Fruit fly (Drosophila melanogaster) whole organism, embryonic: ENCODE data around the gene CG7601.

ENCODE experiments used
- CG1024 ChIP-seq: fragments of 200-800 bp; sonication (Bioruptor generic); IDR thresholded peaks from 2 replicates; pipeline ENCODE4 v1.3.6; 2022; ENCODE audit warnings: missing biosample characterization, missing genetic modification characterization
- CG11085 ChIP-seq: fragments of 200-800 bp; sonication (Bioruptor generic); IDR thresholded peaks from 2 replicates; pipeline ENCODE4 v1.3.6; 2022; ENCODE audit warnings: missing biosample characterization, missing genetic modification characterization
- CG11504 ChIP-seq: fragments of 200-800 bp; sonication (Bioruptor generic); optimal IDR thresholded peaks from 3 replicates; lab custom pipeline; 2019; ENCODE audit warnings: missing biosample characterization, mild to moderate bottlenecking, missing genetic modification characterization, moderate library complexity
- CG12104 ChIP-seq: fragments of 200-800 bp; sonication (Bioruptor generic); optimal IDR thresholded peaks from 3 replicates; lab custom pipeline; 2016; ENCODE audit warnings: missing biosample characterization, missing genetic modification characterization
- CG13624 ChIP-seq: fragments of 200-800 bp; sonication (Bioruptor generic); optimal IDR thresholded peaks from 2 replicates; lab custom pipeline; 2016; ENCODE audit warnings: missing biosample characterization, missing genetic modification characterization
- CG18599 ChIP-seq: fragments of 200-800 bp; sonication (Bioruptor generic); optimal IDR thresholded peaks from 3 replicates; lab custom pipeline; 2017; ENCODE audit warnings: missing biosample characterization, missing genetic modification characterization, mild to moderate bottlenecking, moderate library complexity, missing genetic modification reagents
- CG30020 ChIP-seq: fragments of 200-800 bp; optimal IDR thresholded peaks from 2 replicates; lab custom pipeline; 2019; ENCODE audit warnings: missing biosample characterization, mild to moderate bottlenecking, missing genetic modification characterization, moderate library complexity
- CG30403 ChIP-seq: fragments of 200-800 bp; sonication (Bioruptor generic); optimal IDR thresholded peaks from 3 replicates; lab custom pipeline; 2016; ENCODE audit warnings: missing biosample characterization, missing genetic modification characterization
- CG3281 ChIP-seq: fragments of 200-800 bp; sonication (Bioruptor generic); optimal IDR thresholded peaks from 3 replicates; lab custom pipeline; 2017; ENCODE audit warnings: missing biosample characterization, mild to moderate bottlenecking, missing genetic modification characterization
- CG4730 ChIP-seq: fragments of 200-800 bp; sonication (Bioruptor generic); IDR thresholded peaks from 2 replicates; pipeline ENCODE4 v1.3.6; 2022; ENCODE audit warnings: missing biosample characterization, missing genetic modification characterization
- CG4820 ChIP-seq: fragments of 200-800 bp; sonication (Bioruptor generic); optimal IDR thresholded peaks from 3 replicates; lab custom pipeline; 2016; ENCODE audit warnings: missing biosample characterization, missing genetic modification characterization
- CG4854 ChIP-seq: fragments of 200-800 bp; sonication (Bioruptor generic); optimal IDR thresholded peaks from 2 replicates; lab custom pipeline; 2016; ENCODE audit warnings: missing biosample characterization, missing genetic modification characterization, inconsistent platforms
- CG9437 ChIP-seq: fragments of 200-800 bp; sonication (Bioruptor generic); optimal IDR thresholded peaks from 2 replicates; lab custom pipeline; 2018; ENCODE audit warnings: missing biosample characterization, mild to moderate bottlenecking, missing genetic modification characterization
- CHES-1-like ChIP-seq: fragments of 200-800 bp; sonication (Bioruptor generic); optimal IDR thresholded peaks from 2 replicates; lab custom pipeline; 2016; ENCODE audit warnings: missing biosample characterization, missing genetic modification characterization
- D19A ChIP-seq: fragments of 200-800 bp; optimal IDR thresholded peaks from 3 replicates; lab custom pipeline; 2019; ENCODE audit warnings: missing biosample characterization, mild to moderate bottlenecking, missing genetic modification characterization, moderate library complexity
- D19B ChIP-seq: fragments of 200-800 bp; sonication (Bioruptor generic); optimal IDR thresholded peaks from 2 replicates; lab custom pipeline; 2017; ENCODE audit warnings: missing biosample characterization, mild to moderate bottlenecking, missing genetic modification characterization
- Dp ChIP-seq: fragments of 200-800 bp; sonication (Bioruptor generic); optimal IDR thresholded peaks from 2 replicates; lab custom pipeline; 2018; ENCODE audit warnings: missing biosample characterization, mild to moderate bottlenecking, missing genetic modification characterization, moderate library complexity
- Drgx ChIP-seq: fragments of 200-800 bp; sonication (Bioruptor generic); IDR thresholded peaks from 2 replicates; pipeline ENCODE4 v1.3.6; 2022; ENCODE audit warnings: missing biosample characterization, missing genetic modification characterization
- Eip74EF ChIP-seq, 2 experiments: fragments of 200-800 bp in 1 of 2; fragments of >200 bp in 1 of 2; sonication (Bioruptor generic) in 1 of 2; optimal IDR thresholded peaks; 2 replicates each; lab custom pipeline; 2017 to 2019; ENCODE audit warnings: missing biosample characterization in 2 of 2, missing genetic modification characterization in 2 of 2, mild to moderate bottlenecking in 1 of 2, moderate library complexity in 1 of 2
- Ets97D ChIP-seq: fragments of 200-800 bp; sonication (Bioruptor generic); optimal IDR thresholded peaks from 3 replicates; lab custom pipeline; 2016; ENCODE audit warnings: missing biosample characterization, missing genetic modification characterization
- Fer1 ChIP-seq: fragments of 200-800 bp; sonication (Bioruptor generic); optimal IDR thresholded peaks from 2 replicates; lab custom pipeline; 2017; ENCODE audit warnings: missing biosample characterization, mild to moderate bottlenecking, missing genetic modification characterization
- Gsc ChIP-seq: fragments of 200-800 bp; sonication (Bioruptor generic); IDR thresholded peaks from 2 replicates; pipeline ENCODE4 v1.3.6; 2022; ENCODE audit warnings: missing biosample characterization, missing genetic modification characterization
- Gug ChIP-seq: fragments of 200-800 bp; sonication (Bioruptor generic); IDR thresholded peaks from 4 replicates; pipeline ENCODE4 v1.3.6; 2022; ENCODE audit warnings: missing biosample characterization, missing genetic modification characterization
- Hmx ChIP-seq: fragments of 200-800 bp; sonication (Bioruptor generic); optimal IDR thresholded peaks from 2 replicates; lab custom pipeline; 2016; ENCODE audit warnings: missing biosample characterization, missing genetic modification characterization
- Med ChIP-seq: fragments of 200-800 bp; sonication (Bioruptor generic); peaks from one replicate; lab custom pipeline; 2016; ENCODE audit warnings: missing biosample characterization, missing genetic modification characterization, mild to moderate bottlenecking, inconsistent platforms, moderate library complexity
- NC2α ChIP-seq: fragments of 200-800 bp; sonication (Bioruptor generic); optimal IDR thresholded peaks from 2 replicates; lab custom pipeline; 2016; ENCODE audit warnings: missing biosample characterization, missing genetic modification characterization
- NFAT ChIP-seq: fragments of 200-800 bp; sonication (Bioruptor generic); IDR thresholded peaks from 2 replicates; pipeline ENCODE4 v1.3.6; 2022; ENCODE audit warnings: missing biosample characterization, missing genetic modification characterization
- Neu2 ChIP-seq: fragments of 200-800 bp; sonication (Bioruptor generic); optimal IDR thresholded peaks from 3 replicates; lab custom pipeline; 2016; ENCODE audit warnings: missing biosample characterization, missing genetic modification characterization, borderline replicate concordance
- Pdp1 ChIP-seq, 2 experiments: fragments of 200-800 bp; sonication (Bioruptor generic); optimal IDR thresholded peaks; 3 replicates each; lab custom pipeline; 2016; ENCODE audit warnings: missing biosample characterization in 2 of 2, missing genetic modification characterization in 2 of 2, mild to moderate bottlenecking in 1 of 2, moderate library complexity in 1 of 2
- Sry-δ ChIP-seq: fragments of 200-800 bp; sonication (Bioruptor generic); optimal IDR thresholded peaks from 2 replicates; lab custom pipeline; 2016; ENCODE audit warnings: missing biosample characterization, missing genetic modification characterization
- Ssrp ChIP-seq: fragments of 200-800 bp; sonication (Bioruptor generic); optimal IDR thresholded peaks from 2 replicates; lab custom pipeline; 2018; ENCODE audit warnings: missing biosample characterization, mild to moderate bottlenecking, missing genetic modification characterization, moderate library complexity
- bowl ChIP-seq: fragments of 200-800 bp; sonication (Bioruptor generic); IDR thresholded peaks from 2 replicates; pipeline ENCODE4 v1.3.6; 2022; ENCODE audit warnings: missing biosample characterization, missing genetic modification characterization
- cas ChIP-seq: fragments of 200-800 bp; sonication (Bioruptor generic); IDR thresholded peaks from 2 replicates; pipeline ENCODE4 v1.3.6; 2022; ENCODE audit warnings: missing biosample characterization, missing genetic modification characterization
- cato ChIP-seq: fragments of 200-800 bp; sonication (Bioruptor generic); optimal IDR thresholded peaks from 2 replicates; lab custom pipeline; 2016; ENCODE audit warnings: missing biosample characterization, missing genetic modification characterization, borderline replicate concordance
- cg ChIP-seq: fragments of 200-800 bp; sonication (Bioruptor generic); optimal IDR thresholded peaks from 3 replicates; lab custom pipeline; 2019; ENCODE audit warnings: missing biosample characterization, mild to moderate bottlenecking, missing genetic modification characterization, moderate library complexity
- chif ChIP-seq, 2 experiments: fragments of 200-800 bp; sonication (Bioruptor generic); optimal IDR thresholded peaks; 3 replicates each; lab custom pipeline; 2016; ENCODE audit warnings: missing biosample characterization in 2 of 2, missing genetic modification characterization in 2 of 2
- ci ChIP-seq: fragments of 200-800 bp; sonication (Bioruptor generic); IDR thresholded peaks from 3 replicates; pipeline ENCODE4 v1.3.6; 2022; ENCODE audit warnings: missing biosample characterization, missing genetic modification characterization
- dmrt99B ChIP-seq: fragments of 200-800 bp; sonication (Bioruptor generic); optimal IDR thresholded peaks from 2 replicates; lab custom pipeline; 2018; ENCODE audit warnings: missing biosample characterization, mild to moderate bottlenecking, missing genetic modification characterization, moderate library complexity
- esg ChIP-seq: fragments of 200-800 bp; sonication (Bioruptor generic); conservative IDR thresholded peaks from 2 replicates; pipeline ENCODE4 v1.3.6; 2022; ENCODE audit warnings: missing biosample characterization, missing genetic modification characterization
- h ChIP-seq: fragments of >200 bp; optimal IDR thresholded peaks from 2 replicates; lab custom pipeline; 2017
- ham ChIP-seq: fragments of 200-800 bp; sonication (Bioruptor generic); IDR thresholded peaks from 2 replicates; pipeline ENCODE4 v1.3.6; 2022; ENCODE audit warnings: missing biosample characterization, missing genetic modification characterization
- ind ChIP-seq: fragments of 200-800 bp; sonication (Bioruptor generic); optimal IDR thresholded peaks from 3 replicates; lab custom pipeline; 2016; ENCODE audit warnings: missing biosample characterization, missing genetic modification characterization
- mld ChIP-seq: fragments of 200-800 bp; sonication (Bioruptor generic); IDR thresholded peaks from 3 replicates; pipeline ENCODE4 v1.3.6; 2022; ENCODE audit warnings: missing biosample characterization, missing genetic modification characterization; ENCODE audit not compliant: partially characterized antibody
- nmo ChIP-seq: fragments of 200-800 bp; sonication (Bioruptor generic); optimal IDR thresholded peaks from 2 replicates; lab custom pipeline; 2018; ENCODE audit warnings: missing biosample characterization, mild to moderate bottlenecking, missing genetic modification characterization, moderate library complexity
- schlank ChIP-seq: fragments of 200-800 bp; sonication (Bioruptor generic); optimal IDR thresholded peaks from 2 replicates; lab custom pipeline; 2018; ENCODE audit warnings: missing biosample characterization, mild to moderate bottlenecking, missing genetic modification characterization
- slou ChIP-seq: fragments of 200-800 bp; sonication (Bioruptor generic); optimal IDR thresholded peaks from 3 replicates; lab custom pipeline; 2016; ENCODE audit warnings: missing biosample characterization, missing genetic modification characterization
- tgo ChIP-seq: fragments of 200-800 bp; sonication (Bioruptor generic); IDR thresholded peaks from 3 replicates; pipeline ENCODE4 v1.3.6; 2022; ENCODE audit warnings: missing biosample characterization, missing genetic modification characterization
- z ChIP-seq: fragments of 200-800 bp; sonication (Bioruptor generic); IDR thresholded peaks from 3 replicates; pipeline ENCODE4 v1.3.6; 2022; ENCODE audit warnings: missing biosample characterization, missing genetic modification characterization
- zen ChIP-seq: fragments of 200-800 bp; sonication (Bioruptor generic); optimal IDR thresholded peaks from 3 replicates; lab custom pipeline; 2018; ENCODE audit warnings: missing biosample characterization, mild to moderate bottlenecking, missing genetic modification characterization, moderate library complexity
- zen2 ChIP-seq: fragments of 200-800 bp; sonication (Bioruptor generic); IDR thresholded peaks from 3 replicates; pipeline ENCODE4 v1.3.6; 2022; ENCODE audit warnings: missing biosample characterization, missing genetic modification characterization; ENCODE audit not compliant: partially characterized antibody

CG7601 gene

DNA sequence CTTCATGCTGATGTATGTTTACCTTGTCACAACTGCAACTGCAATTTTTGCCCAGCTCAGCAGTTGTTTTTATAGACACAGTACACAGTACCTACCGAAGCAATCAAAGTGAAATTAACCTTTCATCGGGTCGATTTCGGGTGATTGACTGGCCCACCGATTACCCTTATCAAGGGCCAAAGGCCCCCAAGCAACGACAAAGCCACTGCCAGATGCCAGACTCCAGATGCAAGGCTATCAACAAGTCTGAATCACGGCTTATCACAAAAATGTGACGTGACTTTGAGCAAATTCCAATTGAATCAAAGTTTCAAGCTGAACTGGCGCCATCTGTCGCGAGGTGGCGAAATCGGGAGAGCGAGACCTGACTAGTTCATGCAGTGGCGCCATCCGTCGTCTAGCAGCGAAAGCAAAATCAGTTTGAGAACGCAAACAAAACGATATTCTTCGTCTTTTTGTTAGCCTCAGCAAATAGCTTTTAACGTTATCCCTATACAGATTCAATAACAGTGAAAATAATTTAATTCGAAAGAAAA is 19.7 kb downstream of the CG7601 start, which contains the start of gene Obp99b (continued):
- TF ChIP-seq CG4854 (peak; percentile 66), CG4730 (GFP tag; lab: Robert Waterston, UW) (peak; percentile 79), CHES-1-like (peak; percentile 41), NFAT (peak; percentile 90), Dp (GFP tag; lab: Kevin White, UChicago) (no peak), Ssrp (tag; lab: Kevin White, UChicago) (peak; percentile 35), Eip74EF (GFP tag; optimal IDR thresholded peaks at IDR 0.05; lab: Kevin White, UChicago) (no peak), schlank (tag; lab: Kevin White, UChicago) (peak; percentile 55), CG9437 (peak; percentile 60), Gsc (GFP tag; lab: Robert Waterston, UW) (no peak), h (lab: Kevin White, UChicago) (peak; percentile 76), cato (GFP tag; lab: Kevin White, UChicago) (peak; percentile 41), CG30020 (tag; lab: Kevin White, UChicago) (no peak), CG4820 (GFP tag; lab: Kevin White, UChicago) (peak; percentile 76), Ets97D (GFP tag; lab: Kevin White, UChicago) (no peak), Fer1 (no peak), mld (GFP tag; lab: Robert Waterston, UW) (no peak), cas (GFP tag; lab: Robert Waterston, UW) (0 out of 2 replicates have a peak, but pooled peaks have one; percentile 20), Drgx (peak; percentile 76), NC2α (GFP tag; lab: Kevin White, UChicago) (peak; percentile 65), Med (GFP tag; lab: Kevin White, UChicago) (peak; percentile 98), Sry-δ (GFP tag; lab: Kevin White, UChicago) (peak; percentile 9), Pdp1 (GFP tag; optimal IDR thresholded peaks at IDR 0.05; lab: Kevin White, UChicago) (peak; percentile 54 to 78), zen2 (no peak), nmo (GFP tag; lab: Kevin White, UChicago) (peak; percentile 60), tgo (GFP tag; lab: Robert Waterston, UW) (peak; percentile 68), cg (no peak), z (GFP tag; lab: Robert Waterston, UW) (no peak), D19A (tag; lab: Kevin White, UChicago) (peak; percentile 39), dmrt99B (tag; lab: Kevin White, UChicago) (peak; percentile 82), zen (tag; lab: Kevin White, UChicago) (peak; percentile 66), Gug (peak; percentile 53; the same call in 3 of the 4 replicates), ind (GFP tag; lab: Kevin White, UChicago) (peak; percentile 76), bowl (peak; percentile 63; the same call in 1 of the 2 replicates), CG30403 (GFP tag; lab: Kevin White, UChicago) (peak; percentile 18), chif (GFP tag; optimal IDR thresholded peaks at IDR 0.05; lab: Kevin White, UChicago) (peak; percentile 56 to 84), CG3281 (peak; percentile 79), Hmx (GFP tag; lab: Kevin White, UChicago) (no peak), CG11085 (peak; percentile 70), ham (GFP tag; lab: Robert Waterston, UW) (no peak; the same call in 1 of the 2 replicates), CG11504 (tag; lab: Kevin White, UChicago) (peak; percentile 58), CG18599 (GFP tag; lab: Kevin White, UChicago) (peak; percentile 44), CG13624 (GFP tag; lab: Kevin White, UChicago) (peak; percentile 73), D19B (peak; percentile 54), slou (no peak), esg (peak; percentile 50), ci (peak; percentile 96), Neu2 (GFP tag; lab: Kevin White, UChicago) (peak; percentile 34), CG1024 (GFP tag; lab: Robert Waterston, UW) (peak; percentile 83), CG12104 (GFP tag; lab: Kevin White, UChicago) (peak; percentile 63)
